Fruit fly (Drosophila melanogaster): ENCODE results near the gene CG1316.
A peak's percentile ranks its signal among the peaks of the same experiment; 100 is the strongest.

Gene CG1316

DNA sequence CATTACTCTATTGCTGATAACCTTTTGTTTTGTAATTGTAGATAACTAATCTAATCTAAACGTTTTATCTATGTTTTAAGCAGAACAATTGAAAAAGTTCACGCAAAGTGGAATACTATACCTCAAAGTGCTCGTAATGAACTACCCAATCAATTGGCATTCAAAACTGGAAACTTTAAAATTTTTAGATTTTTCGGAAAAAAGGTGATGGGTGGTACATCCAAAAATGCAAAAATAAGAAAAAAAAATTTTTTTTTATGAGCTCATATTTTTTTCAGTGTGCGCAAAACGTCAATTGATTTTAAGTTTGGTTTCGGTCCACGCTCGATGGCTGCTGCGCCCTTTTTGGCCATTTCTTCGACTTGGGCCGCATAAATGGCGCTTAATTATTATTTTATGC is 27.0 kb downstream of the CG1316 start:
- TF ChIP-seq ci (GFP tag; IDR thresholded peaks at IDR 0.05) = 0 out of 3 replicates have a peak, but pooled peaks have one; percentile 31
- no peak for TF ChIP-seq Ets65A (GFP tag)
- peak; percentile 61 for TF ChIP-seq sens (GFP tag)
- TF ChIP-seq sisA (GFP tag; IDR thresholded peaks at IDR 0.05) = peak; percentile 16; the same call in 1 of the 2 replicates
- peak; percentile 22 for TF ChIP-seq gem (tag; optimal IDR thresholded peaks at IDR 0.05)
- TF ChIP-seq CG8388 (GFP tag; optimal IDR thresholded peaks at IDR 0.05) = no peak
- TF ChIP-seq ATbp (GFP tag; optimal IDR thresholded peaks at IDR 0.05) = peak; percentile 21
- TF ChIP-seq Asciz (GFP tag; optimal IDR thresholded peaks at IDR 0.05) = peak; percentile 23
- TF ChIP-seq CG11085 (GFP tag; IDR thresholded peaks at IDR 0.05) = no peak
- peak in 1 of 2 experiments; percentile 10 for TF ChIP-seq Hr51 (GFP tag; optimal IDR thresholded peaks at IDR 0.05)
- TF ChIP-seq CG11504 (tag; optimal IDR thresholded peaks at IDR 0.05) = peak; percentile 30
- peak in 1 of 2 experiments; percentile 49 for TF ChIP-seq eve (GFP tag; optimal IDR thresholded peaks at IDR 0.05)
- peak; percentile 5 for TF ChIP-seq unpg (GFP tag; optimal IDR thresholded peaks at IDR 0.05)
- TF ChIP-seq Sox102F (GFP tag; optimal IDR thresholded peaks at IDR 0.05) = peak; percentile 47
- peak; percentile 1 for TF ChIP-seq dmrt99B (tag; optimal IDR thresholded peaks at IDR 0.05)
- peak; percentile 34; the same call in 1 of the 2 replicates for TF ChIP-seq vvl (GFP tag; IDR thresholded peaks at IDR 0.05)
- TF ChIP-seq pan (optimal IDR thresholded peaks at IDR 0.05) = no peak
- peak in 1 of 2 experiments; percentile 8 for TF ChIP-seq pan (GFP tag; optimal IDR thresholded peaks at IDR 0.05 in 1 of 2, IDR thresholded peaks at IDR 0.05 in 1 of 2)
- no peak for TF ChIP-seq CG32767 (GFP tag; IDR thresholded peaks at IDR 0.05)
- peak; percentile 65 for TF ChIP-seq Med (GFP tag)
- TF ChIP-seq Sry-δ (GFP tag; optimal IDR thresholded peaks at IDR 0.05) = no peak

- TF ChIP-seq exex (tag; optimal IDR thresholded peaks at IDR 0.05) (peak; percentile 14), CG5953 (GFP tag; IDR thresholded peaks at IDR 0.05) (no peak), knrl (GFP tag; IDR thresholded peaks at IDR 0.05; ENCODE audit: partially characterized antibody) (peak; percentile 29; the same call in 1 of the 3 replicates), CG7987 (GFP tag; optimal IDR thresholded peaks at IDR 0.05) (no peak), br (optimal IDR thresholded peaks at IDR 0.05) (no peak), CG11695 (GFP tag; IDR thresholded peaks at IDR 0.05) (no peak), corto (GFP tag; optimal IDR thresholded peaks at IDR 0.05) (no peak), bowl (GFP tag; IDR thresholded peaks at IDR 0.05) (no peak), Sry-β (GFP tag; optimal IDR thresholded peaks at IDR 0.05) (no peak), CG16815 (GFP tag; optimal IDR thresholded peaks at IDR 0.05) (peak; percentile 33), ems (GFP tag; optimal IDR thresholded peaks at IDR 0.05) (peak; percentile 49), CG8359 (GFP tag; optimal IDR thresholded peaks at IDR 0.05; ENCODE audit: borderline replicate concordance) (no peak), CoRest (tag; optimal IDR thresholded peaks at IDR 0.05) (peak; percentile 63), ken (GFP tag; IDR thresholded peaks at IDR 0.05) (peak; percentile 41; the same call in 1 of the 3 replicates), vvl (GFP tag; IDR thresholded peaks at IDR 0.05) (peak; percentile 60), peb (GFP tag; IDR thresholded peaks at IDR 0.05) (no peak), Stat92E (GFP tag; optimal IDR thresholded peaks at IDR 0.05) (peak in 1 of 3 experiments; percentile 6), CG6791 (GFP tag; IDR thresholded peaks at IDR 0.05; ENCODE audit: partially characterized antibody) (peak; percentile 37; the same call in 1 of the 3 replicates), CG11398 (GFP tag; optimal IDR thresholded peaks at IDR 0.05) (no peak), CG18262 (tag; optimal IDR thresholded peaks at IDR 0.05) (no peak), CG7271 (tag; optimal IDR thresholded peaks at IDR 0.05) (no peak), gfzf (GFP tag; optimal IDR thresholded peaks at IDR 0.05) (peak; percentile 49), CG12071 (GFP tag; optimal IDR thresholded peaks at IDR 0.05) (no peak), Xbp1 (GFP tag; optimal IDR thresholded peaks at IDR 0.05) (peak; percentile 52), shn (GFP tag; optimal IDR thresholded peaks at IDR 0.05) (peak; percentile 60), amos (GFP tag; IDR thresholded peaks at IDR 0.05; ENCODE audit: partially characterized antibody) (peak; percentile 74), Dip2 (GFP tag; IDR thresholded peaks at IDR 0.05) (no peak), CG9437 (GFP tag; optimal IDR thresholded peaks at IDR 0.05) (no peak), sens (GFP tag) (peak; percentile 88), CG1792 (GFP tag; optimal IDR thresholded peaks at IDR 0.05) (no peak), chn (GFP tag; optimal IDR thresholded peaks at IDR 0.05) (peak; percentile 41)
Measured at dm6 chr3L:4313299-4313698, 29.6 kb downstream of the CG1316 start, which contains the start of gene Claspin. TSS of gene Claspin (plus strand) at chr3L:4313483.
